Worm (Caenorhabditis elegans) whole organism, L1 larva: ENCODE results near the gene dlhd-1.

Experiments
- F16B12.6 ChIP-seq: fragments of 150-350 bp; optimal IDR thresholded peaks from 2 replicates; lab custom pipeline; 2014; ENCODE audit warnings: missing biosample characterization, missing genetic modification characterization
- Y116A8C.19 ChIP-seq: sonication (generic microtip); optimal IDR thresholded peaks from 2 replicates; lab custom pipeline; 2016; ENCODE audit warnings: missing compliant biosample characterization, missing genetic modification characterization, borderline replicate concordance
- alr-1 ChIP-seq: fragments of 200-800 bp; sonication (Bioruptor generic); optimal IDR thresholded peaks from 2 replicates; lab custom pipeline; 2018; ENCODE audit warnings: borderline replicate concordance, mild to moderate bottlenecking, missing genetic modification characterization, missing compliant biosample characterization
- blmp-1 ChIP-seq: fragments of 150-350 bp; optimal IDR thresholded peaks from 2 replicates; lab custom pipeline; 2014; ENCODE audit warnings: missing biosample characterization, missing genetic modification characterization
- ceh-63 ChIP-seq: fragments of 200-800 bp; sonication (Bioruptor generic); optimal IDR thresholded peaks from 2 replicates; lab custom pipeline; 2018; ENCODE audit warnings: mild to moderate bottlenecking, missing genetic modification characterization, missing compliant biosample characterization
- ceh-82 ChIP-seq, 3 experiments: fragments of 150-350 bp in 1 of 3; sonication (generic microtip) in 2 of 3; optimal IDR thresholded peaks; 2 replicates each; lab custom pipeline; 2014 to 2017; ENCODE audit warnings: missing biosample characterization in 3 of 3, missing genetic modification characterization in 3 of 3
- efl-1 ChIP-seq, 4 experiments: fragments of 150-350 bp; optimal IDR thresholded peaks in 3 of 4; peaks in 1 of 4; 1 replicate in 1 of 4; 2 replicates in 3 of 4; lab custom pipeline; 2014; ENCODE audit warnings: missing biosample characterization in 2 of 4, missing genetic modification characterization in 2 of 4, missing genetic modification reagents in 2 of 4
- egl-13 ChIP-seq: sonication (generic microtip); optimal IDR thresholded peaks from 2 replicates; lab custom pipeline; 2016; ENCODE audit warnings: missing genotype, missing genetic modification reagents, missing genetic modification characterization, missing compliant biosample characterization
- egl-27 ChIP-seq, 2 experiments: fragments of 150-350 bp in 1 of 2; sonication (generic microtip); optimal IDR thresholded peaks; 3 replicates each; lab custom pipeline; 2017 to 2018; ENCODE audit warnings: missing biosample characterization in 2 of 2, missing genetic modification characterization in 2 of 2, missing genetic modification reagents in 2 of 2
- elt-2 ChIP-seq: sonication (generic microtip); optimal IDR thresholded peaks from 2 replicates; lab custom pipeline; 2016; ENCODE audit warnings: missing genetic modification characterization, mild to moderate bottlenecking, inconsistent platforms, missing compliant biosample characterization, missing genetic modification reagents
- elt-3 ChIP-seq, 6 experiments: fragments of 150-350 bp in 1 of 6; sonication (generic microtip); optimal IDR thresholded peaks; 2 replicates each; lab custom pipeline; 2017 to 2018; ENCODE audit warnings: missing biosample characterization in 6 of 6, missing genetic modification characterization in 6 of 6, inconsistent platforms in 1 of 6
- ets-5 ChIP-seq: fragments of 200-800 bp; sonication (Bioruptor generic); IDR thresholded peaks from 2 replicates; pipeline ENCODE4 v1.3.6; 2022; ENCODE audit warnings: missing genetic modification characterization, missing compliant biosample characterization
- fkh-10 ChIP-seq: sonication (generic microtip); optimal IDR thresholded peaks from 2 replicates; lab custom pipeline; 2017; ENCODE audit warnings: missing biosample characterization, missing genetic modification reagents, missing genetic modification characterization
- fkh-8 ChIP-seq: sonication (generic microtip); optimal IDR thresholded peaks from 2 replicates; lab custom pipeline; 2016; ENCODE audit warnings: mild to moderate bottlenecking, missing genetic modification characterization, missing compliant biosample characterization
- grh-1 ChIP-seq: fragments of 200-800 bp; sonication (Bioruptor generic); IDR thresholded peaks from 2 replicates; pipeline ENCODE4 v1.3.6; 2022; ENCODE audit warnings: missing genetic modification reagents, missing genetic modification characterization, missing compliant biosample characterization
- isw-1 ChIP-seq: fragments of 200-800 bp; sonication (Bioruptor generic); IDR thresholded peaks from 2 replicates; pipeline ENCODE4 v1.3.6; 2022; ENCODE audit warnings: missing genetic modification characterization, missing compliant biosample characterization
- jun-1 ChIP-seq: fragments of 150-350 bp; optimal IDR thresholded peaks from 2 replicates; lab custom pipeline; 2014; ENCODE audit warnings: missing biosample characterization, missing genetic modification reagents, missing genetic modification characterization
- lin-13 ChIP-seq: fragments of 150-350 bp; optimal IDR thresholded peaks from 2 replicates; lab custom pipeline; 2014; ENCODE audit warnings: missing biosample characterization, missing genetic modification reagents, missing genetic modification characterization
- lin-35 ChIP-seq, 2 experiments: fragments of 150-350 bp; optimal IDR thresholded peaks; 2 replicates each; lab custom pipeline; 2014; ENCODE audit warnings: missing biosample characterization in 2 of 2, missing genetic modification characterization in 2 of 2, missing genetic modification reagents in 2 of 2
- lir-3 ChIP-seq: sonication (generic microtip); optimal IDR thresholded peaks from 2 replicates; lab custom pipeline; 2016; ENCODE audit warnings: mild to moderate bottlenecking, missing genetic modification characterization, moderate library complexity, missing compliant biosample characterization; ENCODE audit not compliant: poor library complexity
- lsy-2 ChIP-seq, 2 experiments: fragments of 150-350 bp; optimal IDR thresholded peaks; 2 replicates each; lab custom pipeline; 2014; ENCODE audit warnings: missing biosample characterization in 2 of 2, missing genetic modification characterization in 2 of 2
- mep-1 ChIP-seq: fragments of 150-350 bp; optimal IDR thresholded peaks from 2 replicates; lab custom pipeline; 2014; ENCODE audit warnings: missing biosample characterization, missing genetic modification characterization
- nhr-20 ChIP-seq: sonication (generic microtip); optimal IDR thresholded peaks from 2 replicates; lab custom pipeline; 2016; ENCODE audit warnings: mild to moderate bottlenecking, missing genetic modification characterization, missing compliant biosample characterization
- nhr-237 ChIP-seq: fragments of 150-350 bp; optimal IDR thresholded peaks from 2 replicates; lab custom pipeline; 2014; ENCODE audit warnings: missing biosample characterization, missing genetic modification characterization
- nhr-71 ChIP-seq: sonication (generic microtip); optimal IDR thresholded peaks from 2 replicates; lab custom pipeline; 2016; ENCODE audit warnings: mild to moderate bottlenecking, missing genetic modification characterization, moderate library complexity, missing compliant biosample characterization
- nhr-76 ChIP-seq: sonication (generic microtip); optimal IDR thresholded peaks from 2 replicates; lab custom pipeline; 2017; ENCODE audit warnings: missing biosample characterization, missing genetic modification characterization
- nhr-85 ChIP-seq: sonication (generic microtip); peaks from one replicate; lab custom pipeline; 2016; ENCODE audit warnings: missing genetic modification characterization, inconsistent platforms, missing compliant biosample characterization
- nhr-90 ChIP-seq: sonication (generic microtip); optimal IDR thresholded peaks from 2 replicates; lab custom pipeline; 2016; ENCODE audit warnings: mild to moderate bottlenecking, missing genetic modification characterization, missing compliant biosample characterization; ENCODE audit not compliant: poor library complexity
- snpc-4 ChIP-seq: fragments of 150-350 bp; optimal IDR thresholded peaks from 2 replicates; lab custom pipeline; 2014; ENCODE audit warnings: missing biosample characterization, missing genetic modification characterization
- sptf-1 ChIP-seq: fragments of 150-350 bp; optimal IDR thresholded peaks from 2 replicates; lab custom pipeline; 2014; ENCODE audit warnings: missing biosample characterization, missing genetic modification characterization
- sup-37 ChIP-seq: fragments of 200-800 bp; sonication (Bioruptor generic); optimal IDR thresholded peaks from 2 replicates; lab custom pipeline; 2018; ENCODE audit warnings: mild to moderate bottlenecking, missing genetic modification characterization, missing compliant biosample characterization
- swsn-7 ChIP-seq: sonication (generic microtip); optimal IDR thresholded peaks from 2 replicates; lab custom pipeline; 2016; ENCODE audit warnings: missing genetic modification characterization, missing compliant biosample characterization
- tlp-1 ChIP-seq: fragments of 150-350 bp; optimal IDR thresholded peaks from 2 replicates; lab custom pipeline; 2014; ENCODE audit warnings: missing biosample characterization, missing genetic modification characterization
- unc-62 ChIP-seq: fragments of 150-350 bp; optimal IDR thresholded peaks from 2 replicates; lab custom pipeline; 2014; ENCODE audit warnings: missing biosample characterization, missing genetic modification reagents, missing genetic modification characterization
- unc-86 ChIP-seq: sonication (generic microtip); optimal IDR thresholded peaks from 2 replicates; lab custom pipeline; 2016; ENCODE audit warnings: missing genetic modification characterization, missing compliant biosample characterization
- zip-4 ChIP-seq: fragments of 200-800 bp; sonication (Bioruptor generic); optimal IDR thresholded peaks from 2 replicates; lab custom pipeline; 2018; ENCODE audit warnings: mild to moderate bottlenecking, missing genetic modification characterization, moderate library complexity, missing compliant biosample characterization

dlhd-1 gene

DNA sequence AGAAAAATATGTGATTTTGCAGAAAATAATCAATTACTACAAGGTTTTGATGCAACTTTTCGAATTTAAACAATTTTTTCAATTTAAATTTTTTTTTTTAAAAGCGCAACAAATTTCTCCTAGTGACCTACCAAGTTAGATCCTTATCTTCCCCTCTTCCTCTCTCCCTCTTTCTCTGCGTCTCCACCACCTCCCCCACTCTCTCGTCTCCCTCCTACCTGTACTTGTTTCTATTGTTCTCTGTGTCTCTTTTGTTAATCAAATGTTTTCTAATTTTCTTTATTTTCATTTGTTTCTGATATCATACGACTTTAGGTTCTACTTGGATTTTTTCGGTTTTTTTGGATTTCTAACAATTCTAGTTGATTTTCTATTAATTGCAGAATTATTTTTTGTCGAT is 16.2 kb upstream of the dlhd-1 start:
- TF ChIP-seq elt-2 (tag; lab: Kevin White, UChicago) (peak; percentile 26), fkh-10 (GFP tag; lab: Kevin White, UChicago) (no peak), F16B12.6 (tag; lab: Kevin White, UChicago) (no peak), nhr-20 (tag; lab: Kevin White, UChicago) (peak; percentile 44), lin-35 (GFP tag; optimal IDR thresholded peaks at IDR 0.05; lab: Kevin White, UChicago) (peak in 1 of 2 experiments; percentile 49), Y116A8C.19 (no peak), swsn-7 (tag; lab: Kevin White, UChicago) (peak; percentile 4), egl-13 (tag; lab: Kevin White, UChicago) (no peak), efl-1 (optimal IDR thresholded peaks at IDR 0.05; lab: Kevin White, UChicago) (peak in 1 of 2 experiments; percentile 26), efl-1 (GFP tag; optimal IDR thresholded peaks at IDR 0.05 in 1 of 2; lab: Kevin White, UChicago) (peak in 1 of 2 experiments; percentile 72), nhr-71 (no peak), blmp-1 (peak; percentile 80), lsy-2 (tag; optimal IDR thresholded peaks at IDR 0.05; lab: Kevin White, UChicago) (peak; percentile 13 to 28), nhr-237 (tag; lab: Kevin White, UChicago) (no peak), unc-62 (GFP tag; lab: Kevin White, UChicago) (no peak), jun-1 (tag; lab: Kevin White, UChicago) (no peak), grh-1 (peak; percentile 41; the same call in 1 of the 2 replicates), isw-1 (GFP tag; lab: Robert Waterston, UW) (no peak), nhr-90 (tag; lab: Kevin White, UChicago) (peak; percentile 45), elt-3 (tag; optimal IDR thresholded peaks at IDR 0.05; lab: Kevin White, UChicago) (peak in 1 of 6 experiments; percentile 68), nhr-85 (tag; lab: Kevin White, UChicago) (peak; percentile 87), alr-1 (tag; lab: Kevin White, UChicago) (no peak), ets-5 (GFP tag; lab: Robert Waterston, UW) (no peak), unc-86 (tag; lab: Kevin White, UChicago) (no peak), egl-27 (tag; optimal IDR thresholded peaks at IDR 0.05; lab: Kevin White, UChicago) (no peak), tlp-1 (tag; lab: Kevin White, UChicago) (no peak), zip-4 (GFP tag; lab: Kevin White, UChicago) (no peak), mep-1 (peak; percentile 55)

DNA sequence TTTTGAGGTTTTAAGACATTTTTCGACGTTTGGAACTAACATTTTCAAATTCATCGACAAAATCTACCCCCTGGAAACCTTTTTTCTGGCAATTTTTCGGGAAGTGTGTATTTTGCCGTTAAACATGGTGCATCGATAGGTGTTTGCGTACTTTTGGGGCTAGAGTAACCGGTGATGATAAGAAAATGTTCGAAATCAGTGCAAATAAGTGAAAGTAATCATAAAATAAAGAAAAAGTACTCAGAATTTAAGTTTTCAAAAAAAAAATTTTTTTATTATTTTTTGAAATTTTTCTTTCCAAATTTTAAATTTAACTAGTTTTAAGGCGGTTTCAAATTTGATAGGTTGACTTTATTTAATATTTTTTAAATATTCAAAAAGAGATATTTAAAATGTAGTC is 7.3 kb upstream of the dlhd-1 start, which contains the start of gene nas-27:
nas-27 (minus strand) TSS at position 101 of the 400 bp plus-strand sequence.
- no peak for TF ChIP-seq efl-1 (optimal IDR thresholded peaks at IDR 0.05; lab: Kevin White, UChicago)
- TF ChIP-seq efl-1 (GFP tag; optimal IDR thresholded peaks at IDR 0.05 in 1 of 2; lab: Kevin White, UChicago), result peak in 1 of 2 experiments; percentile 46
- no peak for TF ChIP-seq fkh-8 (tag; lab: Kevin White, UChicago)
- TF ChIP-seq, all 84 proteins: peak for 1

DNA sequence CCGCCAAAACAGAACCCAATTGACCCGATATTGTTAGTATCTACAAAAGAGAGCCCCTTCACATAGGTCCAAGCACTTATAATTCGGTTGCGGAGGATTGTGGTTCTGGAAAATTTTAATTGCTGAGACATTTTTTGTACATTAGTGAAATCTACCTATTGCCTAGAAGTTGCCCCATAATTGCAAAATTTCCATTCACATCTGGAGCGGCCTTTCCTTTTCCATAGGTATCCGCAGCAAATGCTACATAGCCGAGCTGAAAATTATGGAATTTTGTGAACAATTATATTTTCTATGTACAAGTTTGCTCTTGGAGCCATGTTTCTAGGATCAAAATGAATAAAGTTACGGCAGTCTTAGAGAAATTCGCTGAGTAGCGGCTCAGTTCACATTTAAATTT is 1.1 kb downstream of the dlhd-1 start:
- TF ChIP-seq ceh-82 (tag; optimal IDR thresholded peaks at IDR 0.05; lab: Kevin White, UChicago), result no peak
- no peak for TF ChIP-seq lir-3
- TF ChIP-seq lin-35 (GFP tag; optimal IDR thresholded peaks at IDR 0.05; lab: Kevin White, UChicago), result no peak
- TF ChIP-seq sup-37 (GFP tag; lab: Kevin White, UChicago), result no peak
- no peak for TF ChIP-seq sptf-1
- no peak for TF ChIP-seq nhr-76 (tag; lab: Kevin White, UChicago)
- TF ChIP-seq egl-13 (tag; lab: Kevin White, UChicago), result no peak
- no peak for TF ChIP-seq lin-13 (GFP tag; lab: Kevin White, UChicago)
- TF ChIP-seq snpc-4, result no peak
- TF ChIP-seq nhr-20 (tag; lab: Kevin White, UChicago), result no peak
- no peak for TF ChIP-seq ceh-63 (GFP tag; lab: Kevin White, UChicago)
- TF ChIP-seq nhr-237 (tag; lab: Kevin White, UChicago), result no peak
